Fruit fly (Drosophila melanogaster): Measurements from ENCODE around the gene CG31441.

The CG31441 gene

DNA sequence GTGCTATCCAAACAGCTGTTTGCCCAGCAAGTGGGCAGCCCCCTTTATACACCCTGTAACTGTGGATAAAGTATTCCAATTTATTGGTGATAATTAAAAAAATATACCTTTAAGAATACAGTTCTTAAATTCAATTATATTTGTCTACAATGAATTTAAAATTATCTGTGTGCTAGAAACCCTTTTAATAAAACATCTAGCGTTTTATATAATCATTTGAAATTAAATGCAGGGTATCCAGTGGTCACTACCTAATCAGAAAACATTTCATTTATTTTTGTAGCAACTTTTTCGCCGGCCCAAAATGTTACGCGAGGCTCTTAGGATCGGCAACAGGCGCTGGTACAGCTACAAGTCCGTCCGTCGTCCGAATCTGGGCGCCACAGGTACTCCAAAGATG, 9.6 kb upstream of the CG31441 start, which contains the start of gene CG17726 (continued):
- peak; percentile 97 for TF ChIP-seq CG4424 (GFP tag; optimal IDR thresholded peaks at IDR 0.05)
- no peak for TF ChIP-seq tna (GFP tag; IDR thresholded peaks at IDR 0.05; ENCODE audit: partially characterized antibody)
- TF ChIP-seq CrebB (tag; optimal IDR thresholded peaks at IDR 0.05): peak; percentile 96
- peak; percentile 94 for TF ChIP-seq Taf1 (GFP tag; IDR thresholded peaks at IDR 0.05)
- no peak for TF ChIP-seq CG1832 (GFP tag; optimal IDR thresholded peaks at IDR 0.05)
- TF ChIP-seq ind (GFP tag; optimal IDR thresholded peaks at IDR 0.05): peak; percentile 96
- peak; percentile 84 for TF ChIP-seq Hmx (GFP tag; optimal IDR thresholded peaks at IDR 0.05)
- peak; percentile 96 for TF ChIP-seq NfI (GFP tag; optimal IDR thresholded peaks at IDR 0.05)
- TF ChIP-seq Kr (GFP tag; optimal IDR thresholded peaks at IDR 0.05): no peak
- TF ChIP-seq yki (optimal IDR thresholded peaks at IDR 0.05): no peak
- TF ChIP-seq CG13775 (GFP tag; optimal IDR thresholded peaks at IDR 0.05): peak; percentile 96
- peak; percentile 97 for TF ChIP-seq sens-2 (GFP tag; IDR thresholded peaks at IDR 0.05)
- TF ChIP-seq toy (GFP tag; IDR thresholded peaks at IDR 0.05): peak; percentile 91
- TF ChIP-seq Dek (tag; optimal IDR thresholded peaks at IDR 0.05): peak; percentile 97
- peak; percentile 97 for TF ChIP-seq sisA (GFP tag; IDR thresholded peaks at IDR 0.05)
- TF ChIP-seq CG15269 (tag; optimal IDR thresholded peaks at IDR 0.05): peak; percentile 98
- peak; percentile 81 for TF ChIP-seq mirr (GFP tag; optimal IDR thresholded peaks at IDR 0.05)
- peak; percentile 74 for TF ChIP-seq CG3995 (GFP tag; optimal IDR thresholded peaks at IDR 0.05)
- TF ChIP-seq danr (GFP tag; IDR thresholded peaks at IDR 0.05): peak; percentile 93
- peak; percentile 82 for TF ChIP-seq Bdp1 (GFP tag; optimal IDR thresholded peaks at IDR 0.05)
- peak; percentile 97 for TF ChIP-seq CG2889 (GFP tag; IDR thresholded peaks at IDR 0.05)
- peak; percentile 76 for TF ChIP-seq NC2β (GFP tag; optimal IDR thresholded peaks at IDR 0.05)
- peak; percentile 90 for TF ChIP-seq CG4854 (GFP tag; optimal IDR thresholded peaks at IDR 0.05)
- peak; percentile 99 for TF ChIP-seq Sox102F (GFP tag; optimal IDR thresholded peaks at IDR 0.05)
- no peak for TF ChIP-seq CG17568 (GFP tag; optimal IDR thresholded peaks at IDR 0.05)
- peak; percentile 92 for TF ChIP-seq CG34376 (GFP tag; optimal IDR thresholded peaks at IDR 0.05)
- TF ChIP-seq Hmr (GFP tag; optimal IDR thresholded peaks at IDR 0.05): no peak
- TF ChIP-seq vnd (GFP tag; IDR thresholded peaks at IDR 0.05; ENCODE audit: partially characterized antibody): no peak
- TF ChIP-seq Lhr (GFP tag; optimal IDR thresholded peaks at IDR 0.05): peak; percentile 86
- peak; percentile 94 for TF ChIP-seq Max (GFP tag; optimal IDR thresholded peaks at IDR 0.05)
- no peak for TF ChIP-seq fru (optimal IDR thresholded peaks at IDR 0.05)
- no peak for TF ChIP-seq CG14860 (GFP tag; IDR thresholded peaks at IDR 0.05; ENCODE audit: partially characterized antibody)
- peak; percentile 91 for TF ChIP-seq Usf (GFP tag; optimal IDR thresholded peaks at IDR 0.05)
- peak; percentile 86 for TF ChIP-seq pnt (GFP tag; optimal IDR thresholded peaks at IDR 0.05)
- TF ChIP-seq CG31365 (tag; optimal IDR thresholded peaks at IDR 0.05): peak; percentile 81
- peak; percentile 84 for TF ChIP-seq CHES-1-like (GFP tag; optimal IDR thresholded peaks at IDR 0.05)
- no peak for TF ChIP-seq hb (GFP tag; IDR thresholded peaks at IDR 0.05; ENCODE audit: partially characterized antibody)
- no peak for TF ChIP-seq zf30C (GFP tag; optimal IDR thresholded peaks at IDR 0.05)
- peak; percentile 81 for TF ChIP-seq maf-S (GFP tag; optimal IDR thresholded peaks at IDR 0.05)
- TF ChIP-seq gt (GFP tag; IDR thresholded peaks at IDR 0.05): peak; percentile 94
- no peak for TF ChIP-seq CG12769 (tag; optimal IDR thresholded peaks at IDR 0.05)
- TF ChIP-seq kay (GFP tag; optimal IDR thresholded peaks at IDR 0.05): peak; percentile 87
- peak; percentile 24 for TF ChIP-seq pzg (GFP tag; optimal IDR thresholded peaks at IDR 0.05)
- peak; percentile 92 for TF ChIP-seq CG7357 (GFP tag; IDR thresholded peaks at IDR 0.05)
- peak; percentile 96 for TF ChIP-seq Six4 (GFP tag; optimal IDR thresholded peaks at IDR 0.05)
- TF ChIP-seq CG9215 (GFP tag; IDR thresholded peaks at IDR 0.05): peak; percentile 90
- TF ChIP-seq croc (GFP tag; conservative IDR thresholded peaks at IDR 0.05): peak; percentile 96
- TF ChIP-seq CG34422 (GFP tag; IDR thresholded peaks at IDR 0.05): peak; percentile 98
- TF ChIP-seq CG11093 (GFP tag; IDR thresholded peaks at IDR 0.05): peak; percentile 95
- peak; percentile 96 for TF ChIP-seq CG2875 (GFP tag; optimal IDR thresholded peaks at IDR 0.05)
- peak; percentile 86 for TF ChIP-seq tx (GFP tag; optimal IDR thresholded peaks at IDR 0.05)
- TF ChIP-seq btn (GFP tag; optimal IDR thresholded peaks at IDR 0.05): peak; percentile 57

Measured in whole organism, embryonic.